Worm (Caenorhabditis elegans) whole organism, late embryonic: ENCODE results near the gene mdt-4.
A peak's percentile ranks its signal among the peaks of the same experiment; 100 is the strongest.

ENCODE experiments used
- C38D4.7 ChIP-seq: fragments of 200-800 bp; sonication (Bioruptor generic); optimal IDR thresholded peaks from 2 replicates; lab custom pipeline; 2018; ENCODE audit warnings: mild to moderate bottlenecking, missing genetic modification characterization, moderate library complexity, missing compliant biosample characterization
- F13H6.1 ChIP-seq: sonication (generic microtip); optimal IDR thresholded peaks from 2 replicates; lab custom pipeline; 2016; ENCODE audit warnings: missing genetic modification characterization, missing compliant biosample characterization
- K02D7.2 ChIP-seq: sonication (generic microtip); optimal IDR thresholded peaks from 2 replicates; lab custom pipeline; 2017; ENCODE audit warnings: mild to moderate bottlenecking, missing genetic modification characterization, missing compliant biosample characterization
- T23F11.4 ChIP-seq: fragments of 200-800 bp; sonication (Bioruptor generic); optimal IDR thresholded peaks from 2 replicates; lab custom pipeline; 2018; ENCODE audit warnings: mild to moderate bottlenecking, missing genetic modification characterization, missing compliant biosample characterization
- Y22D7AL.16 ChIP-seq: sonication (generic microtip); optimal IDR thresholded peaks from 2 replicates; lab custom pipeline; 2016; ENCODE audit warnings: missing genetic modification characterization, missing compliant biosample characterization
- ahr-1 ChIP-seq: sonication (generic microtip); optimal IDR thresholded peaks from 2 replicates; lab custom pipeline; 2016; ENCODE audit warnings: missing genetic modification characterization, missing compliant biosample characterization
- ama-1 ChIP-seq: fragments of 150-350 bp; optimal IDR thresholded peaks from 2 replicates; lab custom pipeline; 2014
- ceh-14 ChIP-seq: sonication (generic microtip); optimal IDR thresholded peaks from 2 replicates; lab custom pipeline; 2016; ENCODE audit warnings: missing genotype, missing genetic modification characterization, missing compliant biosample characterization
- ceh-18 ChIP-seq: sonication (generic microtip); optimal IDR thresholded peaks from 2 replicates; lab custom pipeline; 2016; ENCODE audit warnings: missing genetic modification characterization, missing compliant biosample characterization
- ceh-19 ChIP-seq: fragments of 200-800 bp; sonication (Bioruptor generic); optimal IDR thresholded peaks from 2 replicates; lab custom pipeline; 2018; ENCODE audit warnings: mild to moderate bottlenecking, missing genetic modification characterization, missing compliant biosample characterization
- ceh-22 ChIP-seq: sonication (generic microtip); optimal IDR thresholded peaks from 2 replicates; lab custom pipeline; 2017; ENCODE audit warnings: missing biosample characterization, missing genetic modification characterization
- ceh-24 ChIP-seq: sonication (generic microtip); optimal IDR thresholded peaks from 2 replicates; lab custom pipeline; 2016; ENCODE audit warnings: mild to moderate bottlenecking, missing genetic modification characterization, missing compliant biosample characterization
- ceh-30 ChIP-seq: fragments of 150-350 bp; optimal IDR thresholded peaks from 2 replicates; lab custom pipeline; 2014; ENCODE audit warnings: missing biosample characterization, missing genetic modification characterization
- ceh-31 ChIP-seq: sonication (generic microtip); optimal IDR thresholded peaks from 2 replicates; lab custom pipeline; 2016; ENCODE audit warnings: missing genetic modification characterization, missing compliant biosample characterization
- ceh-45 ChIP-seq: fragments of 200-800 bp; sonication (Bioruptor generic); IDR thresholded peaks from 2 replicates; pipeline ENCODE4 v1.3.6; 2022; ENCODE audit warnings: missing genetic modification reagents, missing genetic modification characterization, missing compliant biosample characterization
- ceh-48 ChIP-seq: sonication (generic microtip); optimal IDR thresholded peaks from 2 replicates; lab custom pipeline; 2016; ENCODE audit warnings: missing genetic modification characterization, inconsistent platforms, missing compliant biosample characterization
- ceh-9 ChIP-seq: sonication (generic microtip); optimal IDR thresholded peaks from 2 replicates; lab custom pipeline; 2016; ENCODE audit warnings: mild to moderate bottlenecking, missing genetic modification characterization, inconsistent platforms, missing compliant biosample characterization
- che-1 ChIP-seq: sonication (generic microtip); optimal IDR thresholded peaks from 2 replicates; lab custom pipeline; 2016; ENCODE audit warnings: mild to moderate bottlenecking, missing genetic modification characterization, missing compliant biosample characterization
- dve-1 ChIP-seq: sonication (generic microtip); optimal IDR thresholded peaks from 2 replicates; lab custom pipeline; 2017; ENCODE audit warnings: antibody characterized with exemption, mild to moderate bottlenecking, missing genetic modification characterization, missing compliant biosample characterization
- elt-2 ChIP-seq: sonication (generic microtip); optimal IDR thresholded peaks from 2 replicates; lab custom pipeline; 2016; ENCODE audit warnings: missing genetic modification reagents, missing genetic modification characterization, missing compliant biosample characterization
- elt-4 ChIP-seq: sonication (generic microtip); optimal IDR thresholded peaks from 2 replicates; lab custom pipeline; 2016; ENCODE audit warnings: missing genetic modification characterization, missing compliant biosample characterization
- eyg-1 ChIP-seq: sonication (generic microtip); optimal IDR thresholded peaks from 2 replicates; lab custom pipeline; 2016; ENCODE audit warnings: missing genotype, missing genetic modification characterization, missing compliant biosample characterization
- fkh-10 ChIP-seq: fragments of 150-350 bp; optimal IDR thresholded peaks from 2 replicates; lab custom pipeline; 2014; ENCODE audit warnings: missing biosample characterization, missing genetic modification reagents, missing genetic modification characterization
- fkh-6 ChIP-seq: sonication (generic microtip); optimal IDR thresholded peaks from 2 replicates; lab custom pipeline; 2016; ENCODE audit warnings: missing genetic modification characterization, missing compliant biosample characterization
- hlh-13 ChIP-seq: fragments of 200-800 bp; sonication (Bioruptor generic); optimal IDR thresholded peaks from 2 replicates; lab custom pipeline; 2018; ENCODE audit warnings: mild to moderate bottlenecking, missing genetic modification characterization, missing compliant biosample characterization
- hlh-15 ChIP-seq: sonication (generic microtip); optimal IDR thresholded peaks from 2 replicates; lab custom pipeline; 2016; ENCODE audit warnings: missing genetic modification characterization, missing compliant biosample characterization
- hlh-30 ChIP-seq: sonication (generic microtip); optimal IDR thresholded peaks from 2 replicates; lab custom pipeline; 2017; ENCODE audit warnings: antibody characterized with exemption, missing genetic modification characterization, missing compliant biosample characterization; ENCODE audit not compliant: insufficient read depth
- hlh-8 ChIP-seq: sonication (generic microtip); optimal IDR thresholded peaks from 2 replicates; lab custom pipeline; 2016; ENCODE audit warnings: missing genotype, missing genetic modification characterization, missing compliant biosample characterization
- lim-6 ChIP-seq: sonication (generic microtip); optimal IDR thresholded peaks from 2 replicates; lab custom pipeline; 2016; ENCODE audit warnings: missing genetic modification characterization, missing compliant biosample characterization
- lin-11 ChIP-seq: fragments of 200-800 bp; sonication (Bioruptor generic); optimal IDR thresholded peaks from 2 replicates; lab custom pipeline; 2018; ENCODE audit warnings: mild to moderate bottlenecking, missing genetic modification characterization, missing compliant biosample characterization
- madf-2 ChIP-seq: sonication (generic microtip); optimal IDR thresholded peaks from 2 replicates; lab custom pipeline; 2017; ENCODE audit warnings: missing genetic modification characterization, missing compliant biosample characterization
- mec-3 ChIP-seq: sonication (generic microtip); optimal IDR thresholded peaks from 2 replicates; lab custom pipeline; 2016; ENCODE audit warnings: borderline replicate concordance, missing genetic modification characterization, missing compliant biosample characterization
- nfya-1 ChIP-seq: sonication (generic microtip); optimal IDR thresholded peaks from 2 replicates; lab custom pipeline; 2017; ENCODE audit warnings: missing genetic modification characterization, mild to moderate bottlenecking, missing compliant biosample characterization, antibody characterized with exemption, moderate library complexity
- nhr-11 ChIP-seq: fragments of 150-350 bp; optimal IDR thresholded peaks from 2 replicates; lab custom pipeline; 2014; ENCODE audit warnings: missing biosample characterization, missing genetic modification characterization
- nhr-232 ChIP-seq: sonication (generic microtip); optimal IDR thresholded peaks from 2 replicates; lab custom pipeline; 2016; ENCODE audit warnings: missing genetic modification characterization, missing compliant biosample characterization
- npax-4 ChIP-seq: sonication (generic microtip); optimal IDR thresholded peaks from 2 replicates; lab custom pipeline; 2016; ENCODE audit warnings: missing genetic modification characterization, missing compliant biosample characterization
- odd-2 ChIP-seq: sonication (generic microtip); optimal IDR thresholded peaks from 2 replicates; lab custom pipeline; 2017; ENCODE audit warnings: antibody characterized with exemption, mild to moderate bottlenecking, missing genetic modification characterization, missing compliant biosample characterization
- pax-1 ChIP-seq: fragments of 150-350 bp; optimal IDR thresholded peaks from 2 replicates; lab custom pipeline; 2014; ENCODE audit warnings: missing biosample characterization, missing genetic modification characterization
- pha-2 ChIP-seq: sonication (generic microtip); optimal IDR thresholded peaks from 2 replicates; lab custom pipeline; 2017; ENCODE audit warnings: mild to moderate bottlenecking, missing genetic modification characterization, missing compliant biosample characterization
- pha-4 ChIP-seq: fragments of 150-350 bp; optimal IDR thresholded peaks from 2 replicates; lab custom pipeline; 2018; ENCODE audit warnings: missing biosample characterization, missing genetic modification reagents, missing genetic modification characterization
- pqm-1 ChIP-seq: sonication (generic microtip); optimal IDR thresholded peaks from 2 replicates; lab custom pipeline; 2016; ENCODE audit warnings: missing genetic modification characterization, missing compliant biosample characterization
- pros-1 ChIP-seq: fragments of 150-350 bp; optimal IDR thresholded peaks from 2 replicates; lab custom pipeline; 2014; ENCODE audit warnings: missing biosample characterization, missing genetic modification reagents, missing genetic modification characterization
- ref-2 ChIP-seq: sonication (generic microtip); optimal IDR thresholded peaks from 2 replicates; lab custom pipeline; 2016; ENCODE audit warnings: missing genetic modification characterization, missing compliant biosample characterization
- rnt-1 ChIP-seq: sonication (generic microtip); optimal IDR thresholded peaks from 2 replicates; lab custom pipeline; 2016; ENCODE audit warnings: missing genetic modification characterization, missing compliant biosample characterization
- sdc-2 ChIP-seq: sonication (generic microtip); optimal IDR thresholded peaks from 2 replicates; lab custom pipeline; 2016; ENCODE audit warnings: missing genotype, missing genetic modification characterization, missing compliant biosample characterization
- sox-2 ChIP-seq: fragments of 200-800 bp; sonication (Bioruptor generic); IDR thresholded peaks from 2 replicates; pipeline ENCODE4 v1.3.6; 2022; ENCODE audit warnings: missing genetic modification reagents, missing genetic modification characterization, missing compliant biosample characterization
- sox-4 ChIP-seq: sonication (generic microtip); optimal IDR thresholded peaks from 2 replicates; lab custom pipeline; 2017; ENCODE audit warnings: mild to moderate bottlenecking, missing genetic modification characterization, inconsistent platforms, missing compliant biosample characterization
- syd-9 ChIP-seq: sonication (generic microtip); optimal IDR thresholded peaks from 2 replicates; lab custom pipeline; 2016; ENCODE audit warnings: mild to moderate bottlenecking, missing genetic modification characterization, moderate library complexity, missing compliant biosample characterization
- tbx-2 ChIP-seq: sonication (generic microtip); optimal IDR thresholded peaks from 2 replicates; lab custom pipeline; 2016; ENCODE audit warnings: missing genetic modification characterization, missing compliant biosample characterization
- unc-3 ChIP-seq, 2 experiments: fragments of 200-800 bp in 1 of 2; sonication (Bioruptor generic) in 1 of 2; sonication (generic microtip) in 1 of 2; conservative IDR thresholded peaks in 1 of 2; optimal IDR thresholded peaks in 1 of 2; 2 replicates each; pipeline versions ENCODE4 v1.3.6 to Lab custom; 2016 to 2022; ENCODE audit warnings: missing compliant biosample characterization in 2 of 2, missing genetic modification characterization in 2 of 2, missing genetic modification reagents in 1 of 2
- unc-42 ChIP-seq: sonication (generic microtip); optimal IDR thresholded peaks from 2 replicates; lab custom pipeline; 2016; ENCODE audit warnings: missing genotype, missing genetic modification characterization, missing compliant biosample characterization
- unc-55 ChIP-seq: sonication (generic microtip); optimal IDR thresholded peaks from 2 replicates; lab custom pipeline; 2017; ENCODE audit warnings: missing biosample characterization, missing genetic modification reagents, missing genetic modification characterization
- unc-86 ChIP-seq: sonication (generic microtip); optimal IDR thresholded peaks from 2 replicates; lab custom pipeline; 2016; ENCODE audit warnings: missing genetic modification characterization, missing compliant biosample characterization
- zip-5 ChIP-seq: sonication (generic microtip); optimal IDR thresholded peaks from 2 replicates; lab custom pipeline; 2016; ENCODE audit warnings: missing genetic modification characterization, missing compliant biosample characterization

mdt-4 gene

DNA sequence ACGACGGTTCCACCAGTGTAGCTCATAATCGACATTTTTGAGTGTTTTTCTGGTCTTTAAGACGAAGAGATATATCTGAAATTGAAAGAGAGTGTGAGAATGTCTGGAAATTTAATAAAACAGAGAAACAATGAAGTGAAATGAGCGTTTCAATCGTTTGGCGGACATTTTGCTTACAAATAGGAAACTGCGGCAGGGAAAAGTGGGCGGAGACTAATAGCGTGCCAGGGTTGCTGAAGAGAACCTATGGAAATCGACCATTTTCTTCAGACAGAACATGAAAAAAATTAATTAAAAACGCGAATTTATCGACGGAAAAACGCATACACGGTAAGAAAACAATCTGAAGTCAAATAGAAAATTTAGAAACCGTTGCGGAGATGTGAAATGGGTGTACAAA is 11.6 kb upstream of the mdt-4 start, which contains the start of gene pbs-3:
Gene pbs-3, minus strand, starts transcription at position 75 of the 400 bp plus-strand sequence.
- TF ChIP-seq dve-1 = no peak
- no peak for TF ChIP-seq npax-4 (tag; lab: Kevin White, UChicago)
- TF ChIP-seq ceh-48 (tag; lab: Kevin White, UChicago) = no peak
- no peak for TF ChIP-seq sdc-2 (tag; lab: Kevin White, UChicago)
- no peak for TF ChIP-seq nhr-232
- peak; percentile 83 for TF ChIP-seq elt-2 (tag; lab: Kevin White, UChicago)
- TF ChIP-seq ceh-19 = no peak
- TF ChIP-seq hlh-15 (tag; lab: Kevin White, UChicago) = no peak
- TF ChIP-seq T23F11.4 (GFP tag; lab: Kevin White, UChicago) = no peak
- no peak for TF ChIP-seq fkh-6 (tag; lab: Kevin White, UChicago)
- TF ChIP-seq hlh-13 (GFP tag; lab: Kevin White, UChicago) = no peak
- TF ChIP-seq lin-11 = no peak
- TF ChIP-seq che-1 (tag; lab: Kevin White, UChicago) = no peak
- no peak for TF ChIP-seq syd-9
- peak; percentile 13 for TF ChIP-seq unc-86 (tag; lab: Kevin White, UChicago)
- no peak for TF ChIP-seq pax-1 (tag; lab: Kevin White, UChicago)
- TF ChIP-seq ceh-18 (tag; lab: Kevin White, UChicago) = peak; percentile 44
- TF ChIP-seq pros-1 (tag; lab: Kevin White, UChicago) = no peak
- peak; percentile 66 for TF ChIP-seq rnt-1 (tag; lab: Kevin White, UChicago)
- peak; percentile 97 for TF ChIP-seq ceh-31
- no peak for TF ChIP-seq nhr-11 (tag; lab: Kevin White, UChicago)
- peak; percentile 26 for TF ChIP-seq zip-5
- peak; percentile 78 for TF ChIP-seq lim-6
- TF ChIP-seq mec-3 (tag; lab: Kevin White, UChicago) = no peak
- no peak for TF ChIP-seq C38D4.7 (GFP tag; lab: Kevin White, UChicago)
- TF ChIP-seq ceh-14 (tag; lab: Kevin White, UChicago) = peak; percentile 74
- TF ChIP-seq tbx-2 (tag; lab: Kevin White, UChicago) = peak; percentile 88
- no peak for TF ChIP-seq ceh-22 (tag; lab: Kevin White, UChicago)
- TF ChIP-seq elt-4 (tag; lab: Kevin White, UChicago) = no peak
- no peak for TF ChIP-seq K02D7.2 (tag; lab: Kevin White, UChicago)
- no peak for TF ChIP-seq unc-3 (GFP tag; conservative IDR thresholded peaks at IDR 0.05; lab: Robert Waterston, UW)
- TF ChIP-seq unc-3 (tag; optimal IDR thresholded peaks at IDR 0.05; lab: Kevin White, UChicago) = no peak
- peak; percentile 46 for TF ChIP-seq ref-2 (tag; lab: Kevin White, UChicago)
- peak; percentile 60 for TF ChIP-seq unc-42 (tag; lab: Kevin White, UChicago)
- TF ChIP-seq Y22D7AL.16 (tag; lab: Kevin White, UChicago) = no peak
- no peak for TF ChIP-seq pqm-1 (tag; lab: Kevin White, UChicago)
- TF ChIP-seq odd-2 (tag; lab: Kevin White, UChicago) = no peak
- TF ChIP-seq pha-4 (tag; lab: Kevin White, UChicago) = no peak
- TF ChIP-seq nfya-1 (tag; lab: Kevin White, UChicago) = peak; percentile 60
- TF ChIP-seq ahr-1 = no peak
- TF ChIP-seq ceh-30 = no peak
- no peak for TF ChIP-seq sox-4
- peak; percentile 30 for TF ChIP-seq hlh-8 (tag; lab: Kevin White, UChicago)
- TF ChIP-seq madf-2 (tag; lab: Kevin White, UChicago) = peak; percentile 6
- TF ChIP-seq hlh-30 = no peak
- no peak for TF ChIP-seq ceh-24 (tag; lab: Kevin White, UChicago)
- TF ChIP-seq fkh-10 (GFP tag; lab: Kevin White, UChicago) = no peak
- no peak for TF ChIP-seq unc-55
- TF ChIP-seq F13H6.1 (tag; lab: Kevin White, UChicago) = peak; percentile 68
- TF ChIP-seq pha-2 (tag; lab: Kevin White, UChicago) = no peak
- no peak for TF ChIP-seq ama-1 (lab: Kevin White, UChicago)
- peak; percentile 15; the same call in 1 of the 2 replicates for TF ChIP-seq sox-2 (GFP tag; lab: Robert Waterston, UW)
- TF ChIP-seq ceh-45 (GFP tag; lab: Robert Waterston, UW) = no peak
- no peak for TF ChIP-seq ceh-9 (tag; lab: Kevin White, UChicago)
- no peak for TF ChIP-seq eyg-1 (tag; lab: Kevin White, UChicago)
